Fruit fly (Drosophila melanogaster) whole organism, embryonic: ENCODE results near the gene Df31.
A peak's percentile ranks its signal among the peaks of the same experiment; 100 is the strongest.

Experiments used
- ATbp ChIP-seq: fragments of 200-800 bp; sonication (Bioruptor generic); optimal IDR thresholded peaks from 2 replicates; lab custom pipeline; 2017; ENCODE audit warnings: missing biosample characterization, mild to moderate bottlenecking, missing genetic modification characterization, missing genetic modification reagents
- Abd-B ChIP-seq: fragments of 200-800 bp; sonication (Bioruptor generic); optimal IDR thresholded peaks from 2 replicates; lab custom pipeline; 2018; ENCODE audit warnings: missing biosample characterization, mild to moderate bottlenecking, missing genetic modification characterization, moderate library complexity
- BEAF-32 ChIP-seq: fragments of 200-800 bp; sonication (Bioruptor generic); optimal IDR thresholded peaks from 3 replicates; lab custom pipeline; 2017; ENCODE audit warnings: missing biosample characterization, missing genetic modification characterization, mild to moderate bottlenecking, moderate library complexity, missing genetic modification reagents
- CG10462 ChIP-seq: fragments of 200-800 bp; sonication (Bioruptor generic); optimal IDR thresholded peaks from 2 replicates; lab custom pipeline; 2016; ENCODE audit warnings: missing biosample characterization, missing genetic modification characterization
- CG10654 ChIP-seq: fragments of 200-800 bp; sonication (Bioruptor generic); optimal IDR thresholded peaks from 2 replicates; lab custom pipeline; 2016; ENCODE audit warnings: missing biosample characterization, missing genetic modification characterization
- CG11695 ChIP-seq: fragments of 200-800 bp; sonication (Bioruptor generic); IDR thresholded peaks from 3 replicates; pipeline ENCODE4 v1.3.6; 2022; ENCODE audit warnings: missing biosample characterization, missing genetic modification characterization
- CG12219 ChIP-seq: fragments of 200-800 bp; sonication (Bioruptor generic); optimal IDR thresholded peaks from 3 replicates; lab custom pipeline; 2018; ENCODE audit warnings: missing biosample characterization, mild to moderate bottlenecking, missing genetic modification characterization
- CG12744 ChIP-seq: fragments of 200-800 bp; sonication (Bioruptor generic); optimal IDR thresholded peaks from 2 replicates; lab custom pipeline; 2016; ENCODE audit warnings: missing biosample characterization, missing genetic modification characterization
- CG14965 ChIP-seq: fragments of 200-800 bp; sonication (Bioruptor generic); optimal IDR thresholded peaks from 2 replicates; lab custom pipeline; 2016; ENCODE audit warnings: missing biosample characterization, missing genetic modification characterization, borderline replicate concordance
- CG15696 ChIP-seq: fragments of 200-800 bp; sonication (Bioruptor generic); optimal IDR thresholded peaks from 2 replicates; lab custom pipeline; 2019; ENCODE audit warnings: missing biosample characterization, mild to moderate bottlenecking, missing genetic modification characterization, moderate library complexity
- CG1603 ChIP-seq: fragments of 200-800 bp; sonication (Bioruptor generic); optimal IDR thresholded peaks from 2 replicates; lab custom pipeline; 2019; ENCODE audit warnings: missing biosample characterization, mild to moderate bottlenecking, missing genetic modification characterization, moderate library complexity
- CG17802 ChIP-seq: fragments of 200-800 bp; sonication (Bioruptor generic); optimal IDR thresholded peaks from 2 replicates; lab custom pipeline; 2018; ENCODE audit warnings: missing biosample characterization, mild to moderate bottlenecking, missing genetic modification characterization, moderate library complexity
- CG32532 ChIP-seq: fragments of 200-800 bp; sonication (Bioruptor generic); IDR thresholded peaks from 2 replicates; pipeline ENCODE4 v1.3.6; 2022; ENCODE audit warnings: missing biosample characterization, missing genetic modification characterization
- CG32767 ChIP-seq: fragments of 200-800 bp; sonication (Bioruptor generic); IDR thresholded peaks from 2 replicates; pipeline ENCODE4 v1.3.6; 2022; ENCODE audit warnings: missing biosample characterization, missing genetic modification characterization
- CG33557 ChIP-seq: fragments of 200-800 bp; sonication (Bioruptor generic); optimal IDR thresholded peaks from 2 replicates; lab custom pipeline; 2019; ENCODE audit warnings: missing biosample characterization, mild to moderate bottlenecking, missing genetic modification characterization, moderate library complexity
- CG34224 ChIP-seq: fragments of 200-800 bp; sonication (Bioruptor generic); IDR thresholded peaks from 3 replicates; pipeline ENCODE4 v1.3.6; 2022; ENCODE audit warnings: missing biosample characterization, missing genetic modification characterization; ENCODE audit not compliant: partially characterized antibody
- CG4730 ChIP-seq: fragments of 200-800 bp; sonication (Bioruptor generic); IDR thresholded peaks from 2 replicates; pipeline ENCODE4 v1.3.6; 2022; ENCODE audit warnings: missing biosample characterization, missing genetic modification characterization
- CG4854 ChIP-seq: fragments of 200-800 bp; sonication (Bioruptor generic); optimal IDR thresholded peaks from 2 replicates; lab custom pipeline; 2016; ENCODE audit warnings: missing biosample characterization, missing genetic modification characterization, inconsistent platforms
- CG5180 ChIP-seq: fragments of 200-800 bp; sonication (Bioruptor generic); optimal IDR thresholded peaks from 3 replicates; lab custom pipeline; 2017; ENCODE audit warnings: missing biosample characterization, missing genetic modification characterization, mild to moderate bottlenecking, moderate library complexity, missing genetic modification reagents
- CG9215 ChIP-seq: fragments of 200-800 bp; sonication (Bioruptor generic); IDR thresholded peaks from 2 replicates; pipeline ENCODE4 v1.3.6; 2022; ENCODE audit warnings: missing biosample characterization, missing genetic modification characterization
- CG9876 ChIP-seq: fragments of 200-800 bp; sonication (Bioruptor generic); optimal IDR thresholded peaks from 2 replicates; lab custom pipeline; 2016; ENCODE audit warnings: missing biosample characterization, missing genetic modification characterization
- CG9932 ChIP-seq: fragments of 200-800 bp; sonication (Bioruptor generic); IDR thresholded peaks from 2 replicates; pipeline ENCODE4 v1.3.6; 2022; ENCODE audit warnings: missing biosample characterization, missing genetic modification characterization
- CHES-1-like ChIP-seq: fragments of 200-800 bp; sonication (Bioruptor generic); optimal IDR thresholded peaks from 2 replicates; lab custom pipeline; 2016; ENCODE audit warnings: missing biosample characterization, missing genetic modification characterization
- CoRest ChIP-seq: fragments of 200-800 bp; sonication (Bioruptor generic); optimal IDR thresholded peaks from 3 replicates; lab custom pipeline; 2018; ENCODE audit warnings: missing biosample characterization, mild to moderate bottlenecking, missing genetic modification characterization, moderate library complexity
- Deaf1 ChIP-seq: fragments of 200-800 bp; optimal IDR thresholded peaks from 3 replicates; lab custom pipeline; 2019; ENCODE audit warnings: missing biosample characterization, mild to moderate bottlenecking, missing genetic modification characterization, moderate library complexity
- Dip2 ChIP-seq: fragments of 200-800 bp; sonication (Bioruptor generic); IDR thresholded peaks from 2 replicates; pipeline ENCODE4 v1.3.6; 2022; ENCODE audit warnings: missing biosample characterization, missing genetic modification characterization
- E2f1 ChIP-seq: fragments of 200-800 bp; sonication (Bioruptor generic); IDR thresholded peaks from 2 replicates; pipeline ENCODE4 v1.3.6; 2022; ENCODE audit warnings: missing biosample characterization, missing genetic modification characterization
- Fer3 ChIP-seq: fragments of 200-800 bp; sonication (Bioruptor generic); optimal IDR thresholded peaks from 2 replicates; lab custom pipeline; 2018; ENCODE audit warnings: missing biosample characterization, mild to moderate bottlenecking, missing genetic modification characterization, moderate library complexity
- HmgD ChIP-seq: fragments of 200-800 bp; sonication (Bioruptor generic); optimal IDR thresholded peaks from 3 replicates; lab custom pipeline; 2016; ENCODE audit warnings: missing biosample characterization, missing genetic modification characterization
- HmgZ ChIP-seq: fragments of 200-800 bp; sonication (Bioruptor generic); optimal IDR thresholded peaks from 2 replicates; lab custom pipeline; 2018; ENCODE audit warnings: missing biosample characterization, mild to moderate bottlenecking, missing genetic modification characterization
- Opbp ChIP-seq: fragments of 200-800 bp; sonication (Bioruptor generic); IDR thresholded peaks from 3 replicates; pipeline ENCODE4 v1.3.6; 2022; ENCODE audit warnings: missing biosample characterization, missing genetic modification characterization; ENCODE audit not compliant: partially characterized antibody
- Sox102F ChIP-seq: fragments of 200-800 bp; sonication (Bioruptor generic); optimal IDR thresholded peaks from 2 replicates; lab custom pipeline; 2018; ENCODE audit warnings: missing biosample characterization, mild to moderate bottlenecking, missing genetic modification characterization, moderate library complexity
- Tbp ChIP-seq: fragments of >200 bp; optimal IDR thresholded peaks from 2 replicates; lab custom pipeline; 2018; ENCODE audit warnings: missing biosample characterization, missing genetic modification characterization
- Trl ChIP-seq, 3 experiments: fragments of >200 bp in 2 of 3; fragments of 200-800 bp in 1 of 3; sonication (Bioruptor generic) in 1 of 3; optimal IDR thresholded peaks; 2 replicates in 1 of 3; 3 replicates in 2 of 3; lab custom pipeline; 2016 to 2017; ENCODE audit warnings: missing biosample characterization in 1 of 3, missing genetic modification characterization in 1 of 3
- Usf ChIP-seq: fragments of 200-800 bp; sonication (Bioruptor generic); optimal IDR thresholded peaks from 2 replicates; lab custom pipeline; 2017; ENCODE audit warnings: missing genotype, missing biosample characterization, missing genetic modification characterization
- aop ChIP-seq: fragments of 200-800 bp; sonication (Bioruptor generic); IDR thresholded peaks from 2 replicates; pipeline ENCODE4 v1.3.6; 2022; ENCODE audit warnings: missing biosample characterization, missing genetic modification characterization
- cad ChIP-seq: fragments of >200 bp; optimal IDR thresholded peaks from 2 replicates; lab custom pipeline; 2017; ENCODE audit warnings: missing biosample characterization, missing genetic modification characterization
- cas ChIP-seq: fragments of 200-800 bp; sonication (Bioruptor generic); IDR thresholded peaks from 2 replicates; pipeline ENCODE4 v1.3.6; 2022; ENCODE audit warnings: missing biosample characterization, missing genetic modification characterization
- cg ChIP-seq: fragments of 200-800 bp; sonication (Bioruptor generic); optimal IDR thresholded peaks from 3 replicates; lab custom pipeline; 2019; ENCODE audit warnings: missing biosample characterization, mild to moderate bottlenecking, missing genetic modification characterization, moderate library complexity
- chif ChIP-seq, 2 experiments: fragments of 200-800 bp; sonication (Bioruptor generic); optimal IDR thresholded peaks; 3 replicates each; lab custom pipeline; 2016; ENCODE audit warnings: missing biosample characterization in 2 of 2, missing genetic modification characterization in 2 of 2
- crol ChIP-seq: fragments of 200-800 bp; sonication (Bioruptor generic); IDR thresholded peaks from 2 replicates; pipeline ENCODE4 v1.3.6; 2022; ENCODE audit warnings: missing biosample characterization, missing genetic modification characterization
- da ChIP-seq: fragments of 200-800 bp; sonication (Bioruptor generic); optimal IDR thresholded peaks from 2 replicates; lab custom pipeline; 2016; ENCODE audit warnings: missing biosample characterization, missing genetic modification characterization
- mirr ChIP-seq: fragments of 200-800 bp; sonication (Bioruptor generic); optimal IDR thresholded peaks from 3 replicates; lab custom pipeline; 2018; ENCODE audit warnings: missing biosample characterization, mild to moderate bottlenecking, missing genetic modification characterization
- nerfin-1 ChIP-seq: fragments of 200-800 bp; sonication (Bioruptor generic); optimal IDR thresholded peaks from 3 replicates; lab custom pipeline; 2019; ENCODE audit warnings: missing biosample characterization, mild to moderate bottlenecking, missing genetic modification characterization, moderate library complexity
- pzg ChIP-seq: fragments of 200-800 bp; sonication (Bioruptor generic); optimal IDR thresholded peaks from 3 replicates; lab custom pipeline; 2018; ENCODE audit warnings: missing biosample characterization, mild to moderate bottlenecking, missing genetic modification characterization, moderate library complexity
- sd ChIP-seq: fragments of 200-800 bp; sonication (Bioruptor generic); optimal IDR thresholded peaks from 3 replicates; lab custom pipeline; 2018; ENCODE audit warnings: missing biosample characterization, mild to moderate bottlenecking, missing genetic modification characterization, moderate library complexity
- sima ChIP-seq: fragments of 200-800 bp; sonication (Bioruptor generic); optimal IDR thresholded peaks from 2 replicates; lab custom pipeline; 2016; ENCODE audit warnings: missing biosample characterization, missing genetic modification characterization
- tup ChIP-seq: fragments of 200-800 bp; sonication (Bioruptor generic); optimal IDR thresholded peaks from 2 replicates; lab custom pipeline; 2016; ENCODE audit warnings: missing biosample characterization, mild to moderate bottlenecking, missing genetic modification characterization, moderate library complexity
- vfl ChIP-seq: fragments of 200-800 bp; sonication (Bioruptor generic); optimal IDR thresholded peaks from 2 replicates; lab custom pipeline; 2016; ENCODE audit warnings: missing biosample characterization, missing genetic modification characterization
- wek ChIP-seq: fragments of 200-800 bp; sonication (Bioruptor generic); optimal IDR thresholded peaks from 3 replicates; lab custom pipeline; 2018; ENCODE audit warnings: missing biosample characterization, mild to moderate bottlenecking, missing genetic modification characterization, moderate library complexity
- yki ChIP-seq: fragments of >200 bp; optimal IDR thresholded peaks from 3 replicates; lab custom pipeline; 2018

Gene Df31

dm6 chr2L:21676556-21676955 is 46.8 kb upstream of the Df31 start (continued):
- TF ChIP-seq CG34224 (no peak), CG10654 (GFP tag; lab: Kevin White, UChicago) (no peak), CG10462 (no peak), pzg (GFP tag; lab: Kevin White, UChicago) (no peak), CG4730 (no peak), Fer3 (no peak), tup (GFP tag; lab: Kevin White, UChicago) (no peak), E2f1 (no peak), Sox102F (GFP tag; lab: Kevin White, UChicago) (no peak), CG33557 (GFP tag; lab: Kevin White, UChicago) (no peak), Dip2 (no peak), CG1603 (tag; lab: Kevin White, UChicago) (no peak), Usf (GFP tag; lab: Kevin White, UChicago) (no peak), cas (no peak), CoRest (tag; lab: Kevin White, UChicago) (no peak), BEAF-32 (GFP tag; lab: Kevin White, UChicago) (no peak), CG5180 (GFP tag; lab: Kevin White, UChicago) (no peak), HmgZ (tag; lab: Kevin White, UChicago) (no peak), chif (GFP tag; optimal IDR thresholded peaks at IDR 0.05; lab: Kevin White, UChicago) (no peak), sd (tag; lab: Kevin White, UChicago) (no peak), da (GFP tag; lab: Kevin White, UChicago) (no peak), Opbp (no peak), CG11695 (GFP tag; lab: Robert Waterston, UW) (no peak), Deaf1 (no peak), cad (GFP tag; lab: Kevin White, UChicago) (no peak), aop (GFP tag; lab: Robert Waterston, UW) (no peak), sima (no peak), CG12744 (GFP tag; lab: Kevin White, UChicago) (no peak), CG9876 (GFP tag; lab: Kevin White, UChicago) (no peak), CG12219 (GFP tag; lab: Kevin White, UChicago) (no peak), vfl (GFP tag; lab: Kevin White, UChicago) (no peak), ATbp (GFP tag; lab: Kevin White, UChicago) (no peak), CG14965 (no peak), CG9215 (GFP tag; lab: Robert Waterston, UW) (no peak), Trl (optimal IDR thresholded peaks at IDR 0.05; lab: Kevin White, UChicago) (peak; percentile 38 to 72), Trl (GFP tag; optimal IDR thresholded peaks at IDR 0.05; lab: Kevin White, UChicago) (no peak), CG32532 (GFP tag; lab: Robert Waterston, UW) (peak; percentile 32; the same call in 1 of the 2 replicates), CG9932 (GFP tag; lab: Robert Waterston, UW) (no peak), cg (GFP tag; lab: Kevin White, UChicago) (peak; percentile 79), HmgD (GFP tag; lab: Kevin White, UChicago) (no peak), CG15696 (tag; lab: Kevin White, UChicago) (no peak), Abd-B (GFP tag; lab: Kevin White, UChicago) (no peak), wek (no peak), crol (GFP tag; lab: Robert Waterston, UW) (peak; percentile 57; the same call in 1 of the 2 replicates), Tbp (GFP tag; lab: Kevin White, UChicago) (no peak), CG17802 (tag; lab: Kevin White, UChicago) (no peak), mirr (peak; percentile 74), CHES-1-like (GFP tag; lab: Kevin White, UChicago) (no peak), CG32767 (GFP tag; lab: Robert Waterston, UW) (peak; percentile 73; the same call in 1 of the 2 replicates), CG4854 (GFP tag; lab: Kevin White, UChicago) (no peak), yki (lab: Kevin White, UChicago) (no peak), nerfin-1 (tag; lab: Kevin White, UChicago) (no peak)
